Worm (Caenorhabditis elegans) whole organism, L2 larva: Measurements from ENCODE around the gene srw-118.

Source experiments
- C34F6.9 ChIP-seq: fragments of 150-350 bp; optimal IDR thresholded peaks from 2 replicates; lab custom pipeline; 2014; ENCODE audit warnings: missing biosample characterization, missing genetic modification characterization
- F13H6.1 ChIP-seq: sonication (generic microtip); optimal IDR thresholded peaks from 2 replicates; lab custom pipeline; 2016; ENCODE audit warnings: missing genetic modification characterization, missing compliant biosample characterization
- Y55F3AM.14 ChIP-seq: fragments of 200-800 bp; sonication (Bioruptor generic); optimal IDR thresholded peaks from 2 replicates; lab custom pipeline; 2018; ENCODE audit warnings: mild to moderate bottlenecking, missing genetic modification characterization, missing compliant biosample characterization
- ZK546.5 ChIP-seq: sonication (generic microtip); optimal IDR thresholded peaks from 2 replicates; lab custom pipeline; 2017; ENCODE audit warnings: missing biosample characterization, missing genetic modification characterization
- alr-1 ChIP-seq: fragments of 150-350 bp; optimal IDR thresholded peaks from 2 replicates; lab custom pipeline; 2014; ENCODE audit warnings: missing biosample characterization, missing genetic modification characterization
- ama-1 ChIP-seq: fragments of 150-350 bp; optimal IDR thresholded peaks from 2 replicates; lab custom pipeline; 2018; ENCODE audit warnings: inconsistent platforms
- blmp-1 ChIP-seq: sonication (generic microtip); optimal IDR thresholded peaks from 2 replicates; lab custom pipeline; 2017; ENCODE audit warnings: missing genetic modification characterization, mild to moderate bottlenecking, missing compliant biosample characterization, antibody characterized with exemption, moderate library complexity; ENCODE audit not compliant: insufficient read depth
- ceh-82 ChIP-seq: fragments of 150-350 bp; optimal IDR thresholded peaks from 2 replicates; lab custom pipeline; 2014; ENCODE audit warnings: missing biosample characterization, missing genetic modification characterization
- crh-2 ChIP-seq: sonication (generic microtip); optimal IDR thresholded peaks from 2 replicates; lab custom pipeline; 2017; ENCODE audit warnings: missing biosample characterization, missing genetic modification characterization
- egl-27 ChIP-seq: sonication (generic microtip); optimal IDR thresholded peaks from 3 replicates; lab custom pipeline; 2017; ENCODE audit warnings: missing biosample characterization, missing genetic modification reagents, missing genetic modification characterization
- elt-3 ChIP-seq: sonication (generic microtip); optimal IDR thresholded peaks from 2 replicates; lab custom pipeline; 2017; ENCODE audit warnings: missing biosample characterization, missing genetic modification characterization
- fos-1 ChIP-seq: fragments of 150-350 bp; optimal IDR thresholded peaks from 2 replicates; lab custom pipeline; 2014; ENCODE audit warnings: missing biosample characterization, missing genetic modification characterization
- gmeb-1 ChIP-seq: fragments of 150-350 bp; optimal IDR thresholded peaks from 2 replicates; lab custom pipeline; 2014; ENCODE audit warnings: missing biosample characterization, missing genetic modification characterization
- lin-13 ChIP-seq: fragments of 150-350 bp; optimal IDR thresholded peaks from 2 replicates; lab custom pipeline; 2014; ENCODE audit warnings: missing biosample characterization, missing genetic modification reagents, missing genetic modification characterization
- lin-39 ChIP-seq: fragments of 150-350 bp; optimal IDR thresholded peaks from 2 replicates; lab custom pipeline; 2014; ENCODE audit warnings: missing biosample characterization, missing genetic modification reagents, missing genetic modification characterization
- lsy-2 ChIP-seq, 2 experiments: fragments of 150-350 bp in 1 of 2; sonication (generic microtip) in 1 of 2; optimal IDR thresholded peaks; 2 replicates each; lab custom pipeline; 2014 to 2017; ENCODE audit warnings: missing biosample characterization in 2 of 2, missing genetic modification characterization in 2 of 2
- mab-5 ChIP-seq: fragments of 150-350 bp; optimal IDR thresholded peaks from 2 replicates; lab custom pipeline; 2014; ENCODE audit warnings: missing biosample characterization, missing genetic modification characterization
- mdl-1 ChIP-seq, 2 experiments: fragments of 150-350 bp in 1 of 2; sonication (generic microtip) in 1 of 2; optimal IDR thresholded peaks; 2 replicates each; lab custom pipeline; 2017; ENCODE audit warnings: missing biosample characterization in 2 of 2, missing genetic modification characterization in 2 of 2
- nhr-10 ChIP-seq: sonication (generic microtip); optimal IDR thresholded peaks from 2 replicates; lab custom pipeline; 2017; ENCODE audit warnings: missing biosample characterization, missing genetic modification characterization
- nhr-11 ChIP-seq: fragments of 150-350 bp; optimal IDR thresholded peaks from 2 replicates; lab custom pipeline; 2014; ENCODE audit warnings: missing biosample characterization, missing genetic modification characterization
- nhr-12 ChIP-seq: fragments of 150-350 bp; optimal IDR thresholded peaks from 2 replicates; lab custom pipeline; 2014; ENCODE audit warnings: missing biosample characterization, missing genetic modification characterization
- nhr-129 ChIP-seq: fragments of 150-350 bp; optimal IDR thresholded peaks from 2 replicates; lab custom pipeline; 2014; ENCODE audit warnings: missing biosample characterization, missing genetic modification characterization
- nhr-21 ChIP-seq: fragments of 150-350 bp; optimal IDR thresholded peaks from 2 replicates; lab custom pipeline; 2014; ENCODE audit warnings: missing biosample characterization, missing genetic modification characterization
- nhr-23 ChIP-seq: fragments of 150-350 bp; optimal IDR thresholded peaks from 2 replicates; lab custom pipeline; 2014; ENCODE audit warnings: missing biosample characterization, missing genetic modification reagents, missing genetic modification characterization
- nhr-25 ChIP-seq: fragments of 150-350 bp; sonication (generic microtip); optimal IDR thresholded peaks from 3 replicates; lab custom pipeline; 2014; ENCODE audit warnings: missing biosample characterization, missing genetic modification characterization
- peb-1 ChIP-seq: fragments of 150-350 bp; optimal IDR thresholded peaks from 2 replicates; lab custom pipeline; 2014; ENCODE audit warnings: missing biosample characterization, missing genetic modification characterization
- sem-4 ChIP-seq: fragments of 150-350 bp; optimal IDR thresholded peaks from 2 replicates; lab custom pipeline; 2014; ENCODE audit warnings: missing biosample characterization, missing genetic modification reagents, missing genetic modification characterization
- sma-3 ChIP-seq: sonication (generic microtip); optimal IDR thresholded peaks from 2 replicates; lab custom pipeline; 2016; ENCODE audit warnings: missing genetic modification reagents, missing genetic modification characterization, missing compliant biosample characterization
- snpc-4 ChIP-seq: fragments of 150-350 bp; optimal IDR thresholded peaks from 2 replicates; lab custom pipeline; 2014; ENCODE audit warnings: missing biosample characterization, missing genetic modification characterization
- unc-55 ChIP-seq: fragments of 150-350 bp; sonication (generic microtip); optimal IDR thresholded peaks from 3 replicates; lab custom pipeline; 2014; ENCODE audit warnings: missing biosample characterization, missing genetic modification reagents, missing genetic modification characterization
- unc-62 ChIP-seq: fragments of 150-350 bp; optimal IDR thresholded peaks from 2 replicates; lab custom pipeline; 2014; ENCODE audit warnings: missing biosample characterization, missing genetic modification reagents, missing genetic modification characterization
- zag-1 ChIP-seq: fragments of 150-350 bp; optimal IDR thresholded peaks from 2 replicates; lab custom pipeline; 2014; ENCODE audit warnings: missing biosample characterization, missing genetic modification characterization
- ztf-1 ChIP-seq: fragments of 200-800 bp; sonication (Bioruptor generic); conservative IDR thresholded peaks from 2 replicates; pipeline ENCODE4 v1.3.6; 2022; ENCODE audit warnings: missing genetic modification characterization, missing compliant biosample characterization
- ztf-11 ChIP-seq: sonication (generic microtip); optimal IDR thresholded peaks from 2 replicates; lab custom pipeline; 2017; ENCODE audit warnings: missing biosample characterization, missing genetic modification characterization
- ztf-4 ChIP-seq: fragments of 150-350 bp; optimal IDR thresholded peaks from 2 replicates; lab custom pipeline; 2014; ENCODE audit warnings: missing biosample characterization, missing genetic modification characterization

srw-118 gene

DNA sequence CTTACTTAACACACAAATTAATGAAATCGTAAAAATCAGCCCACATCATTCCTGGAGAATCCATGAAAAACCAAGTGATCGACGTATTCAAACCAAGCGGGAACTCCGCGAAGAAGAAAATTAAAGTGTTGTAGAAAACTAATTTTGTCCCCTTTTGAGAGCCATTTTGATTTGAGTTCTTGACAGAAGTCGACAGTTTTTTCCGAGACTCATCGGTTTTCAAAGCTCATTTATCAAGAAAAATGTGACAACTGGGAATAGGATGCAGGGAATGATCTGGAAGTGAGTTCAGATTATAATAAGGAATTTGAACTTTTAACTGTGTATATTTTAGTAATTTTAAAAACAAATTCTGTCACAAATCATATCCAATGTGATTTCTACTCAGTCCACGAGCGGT is 31.5 kb upstream of the srw-118 start, which contains the start of gene srw-135:
Gene srw-135 (minus strand): TSS at position 101 of the 400 bp plus-strand sequence.
- TF ChIP-seq peb-1 = no peak

DNA sequence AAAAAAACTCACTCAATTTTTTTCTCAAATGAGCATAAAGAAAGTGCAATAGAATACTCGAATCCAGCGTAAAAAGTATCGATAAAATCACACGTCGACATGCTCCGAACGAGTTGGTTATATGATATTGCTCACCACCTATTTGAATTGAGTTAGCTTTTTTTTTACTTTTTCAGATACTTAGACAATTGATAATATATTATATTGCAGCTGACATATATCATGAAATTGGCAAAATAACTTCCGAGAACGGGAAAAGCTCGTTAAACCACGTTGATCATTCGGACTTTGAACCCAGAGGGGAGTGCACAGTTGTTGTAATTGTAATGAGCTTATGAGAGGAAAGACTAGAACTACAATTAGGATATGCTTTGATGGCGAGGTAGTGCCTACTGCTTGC is 30.6 kb upstream of the srw-118 start, which contains the start of gene srw-136:
Gene srw-136 (minus strand): TSS at position 101 of the 400 bp plus-strand sequence.
- no peak for TF ChIP-seq mdl-1 (tag; optimal IDR thresholded peaks at IDR 0.05; lab: Kevin White, UChicago)
- no peak for TF ChIP-seq zag-1 (tag; lab: Kevin White, UChicago)
- no peak for TF ChIP-seq C34F6.9 (tag; lab: Kevin White, UChicago)
- no peak for TF ChIP-seq nhr-10 (tag; lab: Kevin White, UChicago)
- TF ChIP-seq lsy-2 (tag; optimal IDR thresholded peaks at IDR 0.05; lab: Kevin White, UChicago) = no peak
- no peak for TF ChIP-seq sma-3 (GFP tag; lab: Kevin White, UChicago)
- no peak for TF ChIP-seq nhr-23 (tag; lab: Kevin White, UChicago)
- TF ChIP-seq lin-39 (tag; lab: Kevin White, UChicago) = no peak
- no peak for TF ChIP-seq Y55F3AM.14 (GFP tag; lab: Kevin White, UChicago)
- TF ChIP-seq unc-62 (GFP tag; lab: Kevin White, UChicago) = no peak
- TF ChIP-seq mab-5 (tag; lab: Kevin White, UChicago) = no peak
- no peak for TF ChIP-seq elt-3
- no peak for TF ChIP-seq unc-55 (GFP tag; lab: Kevin White, UChicago)
- TF ChIP-seq lin-13 (GFP tag; lab: Kevin White, UChicago) = no peak
- TF ChIP-seq ztf-1 (GFP tag; lab: Robert Waterston, UW) = no peak
- no peak for TF ChIP-seq blmp-1 (tag; lab: Kevin White, UChicago)
- no peak for TF ChIP-seq egl-27 (tag; lab: Kevin White, UChicago)

DNA sequence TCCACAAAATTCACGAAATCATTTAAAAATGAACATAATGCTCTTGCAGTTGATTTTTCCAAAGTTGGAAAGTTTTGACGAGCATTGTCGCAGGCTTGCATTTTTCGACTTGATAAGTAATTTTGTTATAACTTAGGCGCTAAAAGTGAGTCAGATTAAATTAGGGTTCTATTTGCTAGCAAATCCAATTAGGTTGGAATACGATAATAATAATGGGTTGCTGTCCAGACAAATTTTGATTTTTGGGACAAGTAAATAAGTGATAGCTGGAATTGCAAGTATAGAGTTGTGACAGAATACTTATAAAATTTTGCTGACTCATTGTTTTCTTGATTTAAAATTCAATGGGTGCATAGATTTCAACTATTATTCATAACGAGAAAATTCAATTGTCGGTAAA is 26.1 kb upstream of the srw-118 start, which contains the start of gene srw-112:
Gene srw-112 (minus strand): TSS at position 101 of the 400 bp plus-strand sequence.
- TF ChIP-seq fos-1 (tag; lab: Kevin White, UChicago) = no peak
- no peak for TF ChIP-seq ZK546.5 (tag; lab: Kevin White, UChicago)
- TF ChIP-seq ztf-4 (tag; lab: Kevin White, UChicago) = no peak
- TF ChIP-seq C34F6.9 (tag; lab: Kevin White, UChicago) = no peak
- no peak for TF ChIP-seq sma-3 (GFP tag; lab: Kevin White, UChicago)
- TF ChIP-seq mdl-1 (tag; optimal IDR thresholded peaks at IDR 0.05; lab: Kevin White, UChicago) = no peak
- no peak for TF ChIP-seq lsy-2 (tag; optimal IDR thresholded peaks at IDR 0.05; lab: Kevin White, UChicago)
- TF ChIP-seq ceh-82 (tag; lab: Kevin White, UChicago) = no peak
- TF ChIP-seq nhr-21 (tag; lab: Kevin White, UChicago) = no peak
- no peak for TF ChIP-seq lin-39 (tag; lab: Kevin White, UChicago)
- no peak for TF ChIP-seq alr-1 (tag; lab: Kevin White, UChicago)
- TF ChIP-seq snpc-4 = no peak
- TF ChIP-seq ztf-1 (GFP tag; lab: Robert Waterston, UW) = no peak
- TF ChIP-seq ama-1 = no peak
- TF ChIP-seq peb-1 = no peak
- no peak for TF ChIP-seq nhr-129 (tag; lab: Kevin White, UChicago)
- TF ChIP-seq blmp-1 (tag; lab: Kevin White, UChicago) = no peak
- TF ChIP-seq nhr-23 (tag; lab: Kevin White, UChicago) = no peak
- no peak for TF ChIP-seq unc-55 (GFP tag; lab: Kevin White, UChicago)

DNA sequence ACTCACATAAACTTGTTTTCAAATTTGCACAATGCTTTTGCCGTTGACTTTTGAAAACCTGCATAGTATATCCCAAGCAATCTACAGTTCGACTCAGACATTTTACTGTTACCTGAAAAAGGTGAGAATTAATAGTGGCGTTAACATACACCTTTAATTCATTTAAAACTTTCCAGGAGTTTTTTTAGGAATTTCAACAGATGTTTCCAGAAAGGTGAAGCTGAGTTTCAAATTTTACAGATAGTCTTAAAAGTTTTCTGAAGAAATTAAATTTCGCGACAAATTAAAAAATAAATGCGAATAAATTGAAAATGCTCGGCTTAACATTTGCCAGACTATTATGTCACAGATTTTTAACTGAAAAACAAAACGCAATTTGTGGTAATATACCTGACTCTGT is 19.9 kb upstream of the srw-118 start, which contains the start of gene srw-119:
Gene srw-119 (minus strand): TSS at position 101 of the 400 bp plus-strand sequence.
- TF ChIP-seq nhr-25 (no peak), unc-62 (GFP tag; lab: Kevin White, UChicago) (no peak), sem-4 (no peak), lin-39 (tag; lab: Kevin White, UChicago) (no peak), nhr-23 (tag; lab: Kevin White, UChicago) (no peak), sma-3 (GFP tag; lab: Kevin White, UChicago) (no peak), F13H6.1 (tag; lab: Kevin White, UChicago) (no peak), nhr-11 (tag; lab: Kevin White, UChicago) (no peak), peb-1 (no peak), nhr-12 (no peak), gmeb-1 (no peak), crh-2 (no peak), zag-1 (tag; lab: Kevin White, UChicago) (no peak), ztf-11 (tag; lab: Kevin White, UChicago) (no peak), ama-1 (no peak)
